Fruit fly (Drosophila melanogaster) whole organism, pupa: ENCODE data around the gene HipHop.

ENCODE experiments used
- CG10348 ChIP-seq: fragments of 200-800 bp; sonication (Bioruptor generic); IDR thresholded peaks from 2 replicates; pipeline ENCODE4 v1.3.6; 2022; ENCODE audit warnings: missing biosample characterization, missing genetic modification characterization
- CG14655 ChIP-seq: fragments of 200-800 bp; sonication (Bioruptor generic); optimal IDR thresholded peaks from 3 replicates; lab custom pipeline; 2017; ENCODE audit warnings: mild to moderate bottlenecking, missing biosample characterization, missing genetic modification reagents, missing genetic modification characterization
- CG15710 ChIP-seq: fragments of 200-800 bp; sonication (Bioruptor generic); optimal IDR thresholded peaks from 2 replicates; lab custom pipeline; 2018; ENCODE audit warnings: missing biosample characterization, mild to moderate bottlenecking, missing genetic modification characterization, moderate library complexity
- CG17806 ChIP-seq: fragments of 200-800 bp; sonication (Bioruptor generic); optimal IDR thresholded peaks from 2 replicates; lab custom pipeline; 2018; ENCODE audit warnings: missing biosample characterization, mild to moderate bottlenecking, missing genetic modification characterization, moderate library complexity
- CG32121 ChIP-seq: fragments of 200-800 bp; sonication (Bioruptor generic); IDR thresholded peaks from 2 replicates; pipeline ENCODE4 v1.3.6; 2022; ENCODE audit warnings: missing biosample characterization, missing genetic modification characterization
- CG34367 ChIP-seq: fragments of 200-800 bp; sonication (Bioruptor generic); optimal IDR thresholded peaks from 2 replicates; lab custom pipeline; 2018; ENCODE audit warnings: missing biosample characterization, mild to moderate bottlenecking, missing genetic modification characterization
- CG4496 ChIP-seq: fragments of 200-800 bp; sonication (Bioruptor generic); IDR thresholded peaks from 3 replicates; pipeline ENCODE4 v1.3.6; 2022; ENCODE audit warnings: missing biosample characterization, missing genetic modification characterization
- CG8159 ChIP-seq: fragments of 200-800 bp; sonication (Bioruptor generic); optimal IDR thresholded peaks from 3 replicates; lab custom pipeline; 2018; ENCODE audit warnings: missing biosample characterization, mild to moderate bottlenecking, missing genetic modification characterization, moderate library complexity
- CG9948 ChIP-seq: fragments of 200-800 bp; sonication (Bioruptor generic); optimal IDR thresholded peaks from 2 replicates; lab custom pipeline; 2018; ENCODE audit warnings: missing biosample characterization, mild to moderate bottlenecking, missing genetic modification characterization, moderate library complexity
- EcR ChIP-seq: fragments of 200-800 bp; sonication (Bioruptor generic); optimal IDR thresholded peaks from 3 replicates; lab custom pipeline; 2019; ENCODE audit warnings: missing biosample characterization, missing genetic modification characterization, mild to moderate bottlenecking, moderate library complexity, missing genetic modification reagents
- Pif1A ChIP-seq: fragments of 200-800 bp; sonication (Bioruptor generic); optimal IDR thresholded peaks from 3 replicates; lab custom pipeline; 2016; ENCODE audit warnings: missing biosample characterization, missing genetic modification characterization
- Pif1B ChIP-seq: fragments of 200-800 bp; sonication (Bioruptor generic); optimal IDR thresholded peaks from 3 replicates; lab custom pipeline; 2016; ENCODE audit warnings: missing biosample characterization, missing genetic modification characterization
- Snoo ChIP-seq: fragments of 200-800 bp; sonication (Bioruptor generic); optimal IDR thresholded peaks from 3 replicates; lab custom pipeline; 2017; ENCODE audit warnings: missing biosample characterization, mild to moderate bottlenecking, missing genetic modification characterization, inconsistent platforms
- fd96Ca ChIP-seq: fragments of 200-800 bp; sonication (Bioruptor generic); IDR thresholded peaks from 3 replicates; pipeline ENCODE4 v1.3.6; 2022; ENCODE audit warnings: missing biosample characterization, missing genetic modification characterization

DNA sequence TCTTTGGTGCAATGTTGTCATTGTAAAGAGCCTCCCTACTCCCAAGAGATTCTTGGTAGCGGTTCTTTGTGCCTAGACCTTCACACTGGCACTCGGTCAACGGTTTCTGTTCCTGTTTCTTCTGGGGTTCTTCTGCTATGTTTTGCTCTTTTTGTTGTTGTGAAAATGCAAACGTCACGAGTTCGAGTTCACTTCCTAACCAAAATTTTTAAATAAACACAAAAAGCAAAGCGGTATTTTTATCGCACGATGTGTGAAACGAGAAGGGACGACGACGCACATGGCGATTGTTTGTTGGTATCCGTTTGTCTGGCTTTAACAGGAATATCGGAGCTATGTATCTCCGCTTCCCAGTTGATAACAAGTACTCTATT, 19.0 kb downstream of the HipHop start:
- TF ChIP-seq fd96Ca (no peak), Pif1B (GFP tag; lab: Kevin White, UChicago) (no peak), Pif1A (GFP tag; lab: Kevin White, UChicago) (no peak), CG8159 (tag; lab: Kevin White, UChicago) (no peak), CG32121 (GFP tag; lab: Robert Waterston, UW) (no peak), EcR (GFP tag; lab: Kevin White, UChicago) (peak; percentile 77), CG10348 (GFP tag; lab: Robert Waterston, UW) (no peak), Snoo (no peak), CG17806 (tag; lab: Kevin White, UChicago) (no peak), CG34367 (tag; lab: Kevin White, UChicago) (no peak), CG9948 (tag; lab: Kevin White, UChicago) (no peak), CG15710 (no peak), CG4496 (no peak), CG14655 (GFP tag; lab: Kevin White, UChicago) (no peak)
